Worm (Caenorhabditis elegans): ENCODE results near the gene tth-1.

Gene tth-1

ce11 chrX:8459789-8460188 lies 36.3 kb upstream of the tth-1 start:
- TF ChIP-seq aha-1 (tag) (peak; percentile 90), lsy-2 (tag; optimal IDR thresholded peaks at IDR 0.05) (no peak)

- TF ChIP-seq snpc-1.2 (GFP tag; IDR thresholded peaks at IDR 0.05), result peak; percentile 49; the same call in 1 of the 2 replicates
Measured at ce11 chrX:8458917-8459316, 35.4 kb upstream of the tth-1 start.

- no peak for TF ChIP-seq nhr-237 (tag; optimal IDR thresholded peaks at IDR 0.05)
- no peak for TF ChIP-seq spr-3 (GFP tag; optimal IDR thresholded peaks at IDR 0.05)
- no peak for TF ChIP-seq jun-1 (tag; optimal IDR thresholded peaks at IDR 0.05)
- no peak for TF ChIP-seq snpc-4 (tag; optimal IDR thresholded peaks at IDR 0.05)
- TF ChIP-seq cey-2 (tag; optimal IDR thresholded peaks at IDR 0.05; ENCODE audit: borderline replicate concordance, insufficient read depth), result no peak
- TF ChIP-seq lin-15B (tag; optimal IDR thresholded peaks at IDR 0.05), result no peak
- TF ChIP-seq unc-130 (GFP tag; optimal IDR thresholded peaks at IDR 0.05), result no peak
- TF ChIP-seq ztf-11 (tag; optimal IDR thresholded peaks at IDR 0.05), result no peak
- no peak for TF ChIP-seq egl-43 (GFP tag; IDR thresholded peaks at IDR 0.05)
- TF ChIP-seq mes-2 (tag; optimal IDR thresholded peaks at IDR 0.05; ENCODE audit: poor library complexity, severe bottlenecking), result no peak
- no peak for TF ChIP-seq ztf-7 (tag; optimal IDR thresholded peaks at IDR 0.05)
- no peak for TF ChIP-seq ceh-62 (tag; optimal IDR thresholded peaks at IDR 0.05)
- no peak for TF ChIP-seq lir-3 (tag; optimal IDR thresholded peaks at IDR 0.05)
- no peak for TF ChIP-seq dve-1 (tag; optimal IDR thresholded peaks at IDR 0.05; ENCODE audit: insufficient read depth)
- TF ChIP-seq nhr-10 (tag; optimal IDR thresholded peaks at IDR 0.05), result no peak
- no peak for TF ChIP-seq attf-4 (tag; optimal IDR thresholded peaks at IDR 0.05)
- TF ChIP-seq Y5F2A.4 (GFP tag; optimal IDR thresholded peaks at IDR 0.05), result no peak
- TF ChIP-seq fos-1 (tag; optimal IDR thresholded peaks at IDR 0.05), result no peak
- no peak for TF ChIP-seq ces-1 (GFP tag; optimal IDR thresholded peaks at IDR 0.05)
- TF ChIP-seq D1046.2 (GFP tag; IDR thresholded peaks at IDR 0.05), result no peak
Measured at ce11 chrX:8457314-8457713, 33.8 kb upstream of the tth-1 start, which contains the start of gene F16F9.3. Gene F16F9.3 (plus strand): TSS chrX:8457614.

ce11 chrX:8455590-8456166 lies 32.1 kb upstream of the tth-1 start, which contains the start of gene dpy-6:
Gene dpy-6 (minus strand): TSS chrX:8455640.
- peak; percentile 8 for TF ChIP-seq nhr-28 (tag; optimal IDR thresholded peaks at IDR 0.05)
- no peak for TF ChIP-seq Y48G9A.11 (GFP tag; IDR thresholded peaks at IDR 0.05)
- peak in 1 of 2 experiments; percentile 29 for TF ChIP-seq unc-62 (GFP tag; optimal IDR thresholded peaks at IDR 0.05 in 1 of 2)
- no peak for TF ChIP-seq unc-62 (tag; optimal IDR thresholded peaks at IDR 0.05)

- TF ChIP-seq dve-1 (tag; optimal IDR thresholded peaks at IDR 0.05; ENCODE audit: insufficient read depth), result no peak
- peak in 1 of 2 experiments; percentile 57 for TF ChIP-seq unc-62 (GFP tag; optimal IDR thresholded peaks at IDR 0.05 in 1 of 2)
- no peak for TF ChIP-seq unc-62 (tag; optimal IDR thresholded peaks at IDR 0.05)
Measured at ce11 chrX:8446108-8446507, 22.6 kb upstream of the tth-1 start, which contains the start of gene F16F9.1. Gene F16F9.1 (plus strand): TSS chrX:8446408.

- TF ChIP-seq F49E8.2 (tag; optimal IDR thresholded peaks at IDR 0.05; ENCODE audit: borderline replicate concordance) (no peak), dpl-1 (GFP tag; optimal IDR thresholded peaks at IDR 0.05) (no peak), aly-2 (tag; optimal IDR thresholded peaks at IDR 0.05) (no peak), lin-1 (GFP tag; IDR thresholded peaks at IDR 0.05) (no peak), nhr-11 (tag; optimal IDR thresholded peaks at IDR 0.05) (no peak), egl-27 (tag; optimal IDR thresholded peaks at IDR 0.05) (no peak), unc-62 (GFP tag; optimal IDR thresholded peaks at IDR 0.05 in 1 of 2) (peak in 1 of 2 experiments; percentile 63), unc-62 (tag; optimal IDR thresholded peaks at IDR 0.05) (no peak)
Measured at ce11 chrX:8444922-8445321, 21.4 kb upstream of the tth-1 start.
